Fruit fly (Drosophila melanogaster) whole organism, embryonic: Measurements from ENCODE around the gene Tgt.

Source experiments
- Abd-B ChIP-seq: fragments of 200-800 bp; sonication (Bioruptor generic); optimal IDR thresholded peaks from 2 replicates; lab custom pipeline; 2018; ENCODE audit warnings: missing biosample characterization, mild to moderate bottlenecking, missing genetic modification characterization, moderate library complexity
- Awh ChIP-seq: fragments of 200-800 bp; sonication (Bioruptor generic); IDR thresholded peaks from 2 replicates; pipeline ENCODE4, ENCODE4 v1.3.6; 2022; ENCODE audit warnings: missing biosample characterization, missing genetic modification characterization
- Blimp-1 ChIP-seq: fragments of 200-800 bp; sonication (Bioruptor generic); optimal IDR thresholded peaks from 3 replicates; lab custom pipeline; 2018; ENCODE audit warnings: missing biosample characterization, missing genetic modification characterization, mild to moderate bottlenecking, moderate library complexity, missing genetic modification reagents
- CG10274 ChIP-seq: fragments of 200-800 bp; sonication (Bioruptor generic); optimal IDR thresholded peaks from 3 replicates; lab custom pipeline; 2017; ENCODE audit warnings: missing biosample characterization, mild to moderate bottlenecking, missing genetic modification characterization
- CG11247 ChIP-seq: fragments of 200-800 bp; sonication (Bioruptor generic); IDR thresholded peaks from 2 replicates; pipeline ENCODE4 v1.3.6; 2022; ENCODE audit warnings: missing biosample characterization, missing genetic modification characterization
- CG13287 ChIP-seq: fragments of 200-800 bp; sonication (Bioruptor generic); IDR thresholded peaks from 2 replicates; pipeline ENCODE4 v1.3.6; 2022; ENCODE audit warnings: missing biosample characterization, missing genetic modification characterization; ENCODE audit not compliant: partially characterized antibody
- CG13424 ChIP-seq: fragments of 200-800 bp; sonication (Bioruptor generic); optimal IDR thresholded peaks from 2 replicates; lab custom pipeline; 2019; ENCODE audit warnings: missing biosample characterization, mild to moderate bottlenecking, missing genetic modification characterization, moderate library complexity
- CG13624 ChIP-seq: fragments of 200-800 bp; sonication (Bioruptor generic); optimal IDR thresholded peaks from 2 replicates; lab custom pipeline; 2016; ENCODE audit warnings: missing biosample characterization, missing genetic modification characterization
- CG14710 ChIP-seq: fragments of 200-800 bp; sonication (Bioruptor generic); optimal IDR thresholded peaks from 3 replicates; lab custom pipeline; 2019; ENCODE audit warnings: missing biosample characterization, mild to moderate bottlenecking, missing genetic modification characterization, moderate library complexity
- CG15073 ChIP-seq: fragments of 200-800 bp; sonication (Bioruptor generic); optimal IDR thresholded peaks from 2 replicates; lab custom pipeline; 2016; ENCODE audit warnings: missing biosample characterization, missing genetic modification characterization
- CG17359 ChIP-seq: fragments of 200-800 bp; sonication (Bioruptor generic); optimal IDR thresholded peaks from 3 replicates; lab custom pipeline; 2018; ENCODE audit warnings: missing biosample characterization, mild to moderate bottlenecking, missing genetic modification characterization, moderate library complexity
- CG17612 ChIP-seq: fragments of 200-800 bp; sonication (Bioruptor generic); IDR thresholded peaks from 2 replicates; pipeline ENCODE4 v1.3.6; 2022; ENCODE audit warnings: missing biosample characterization, missing genetic modification characterization
- CG17829 ChIP-seq: fragments of 200-800 bp; optimal IDR thresholded peaks from 2 replicates; lab custom pipeline; 2019; ENCODE audit warnings: missing biosample characterization, mild to moderate bottlenecking, missing genetic modification characterization, moderate library complexity
- CG1832 ChIP-seq: fragments of 200-800 bp; sonication (Bioruptor generic); optimal IDR thresholded peaks from 2 replicates; lab custom pipeline; 2017; ENCODE audit warnings: missing biosample characterization, mild to moderate bottlenecking, missing genetic modification characterization, inconsistent platforms
- CG18764 ChIP-seq: fragments of 200-800 bp; sonication (Bioruptor generic); optimal IDR thresholded peaks from 3 replicates; lab custom pipeline; 2016; ENCODE audit warnings: missing biosample characterization, missing genetic modification characterization
- CG2116 ChIP-seq: fragments of 200-800 bp; sonication (Bioruptor generic); optimal IDR thresholded peaks from 3 replicates; lab custom pipeline; 2018; ENCODE audit warnings: missing biosample characterization, mild to moderate bottlenecking, missing genetic modification characterization
- CG2199 ChIP-seq: fragments of 200-800 bp; sonication (Bioruptor generic); IDR thresholded peaks from 3 replicates; pipeline ENCODE4 v1.3.6; 2022; ENCODE audit warnings: missing biosample characterization, missing genetic modification characterization
- CG32767 ChIP-seq: fragments of 200-800 bp; sonication (Bioruptor generic); IDR thresholded peaks from 2 replicates; pipeline ENCODE4 v1.3.6; 2022; ENCODE audit warnings: missing biosample characterization, missing genetic modification characterization
- CG3407 ChIP-seq: fragments of 200-800 bp; sonication (Bioruptor generic); optimal IDR thresholded peaks from 2 replicates; lab custom pipeline; 2018; ENCODE audit warnings: missing biosample characterization, mild to moderate bottlenecking, missing genetic modification characterization
- CG4424 ChIP-seq: fragments of 200-800 bp; sonication (Bioruptor generic); optimal IDR thresholded peaks from 3 replicates; lab custom pipeline; 2016; ENCODE audit warnings: missing biosample characterization, missing genetic modification characterization
- CG4707 ChIP-seq: fragments of 200-800 bp; sonication (Bioruptor generic); optimal IDR thresholded peaks from 2 replicates; lab custom pipeline; 2018; ENCODE audit warnings: missing biosample characterization, mild to moderate bottlenecking, missing genetic modification characterization, moderate library complexity
- CG4820 ChIP-seq: fragments of 200-800 bp; sonication (Bioruptor generic); optimal IDR thresholded peaks from 3 replicates; lab custom pipeline; 2016; ENCODE audit warnings: missing biosample characterization, missing genetic modification characterization
- CG5245 ChIP-seq: fragments of 200-800 bp; sonication (Bioruptor generic); optimal IDR thresholded peaks from 3 replicates; lab custom pipeline; 2016; ENCODE audit warnings: missing biosample characterization, missing genetic modification characterization
- CG6683 ChIP-seq: fragments of 200-800 bp; sonication (Bioruptor generic); optimal IDR thresholded peaks from 2 replicates; lab custom pipeline; 2017; ENCODE audit warnings: missing biosample characterization, mild to moderate bottlenecking, missing genetic modification characterization, missing genetic modification reagents
- CG7372 ChIP-seq: fragments of 200-800 bp; sonication (Bioruptor generic); IDR thresholded peaks from 2 replicates; pipeline ENCODE4 v1.3.6; 2022; ENCODE audit warnings: missing biosample characterization, missing genetic modification characterization
- CG7786 ChIP-seq: fragments of 200-800 bp; sonication (Bioruptor generic); optimal IDR thresholded peaks from 2 replicates; lab custom pipeline; 2016; ENCODE audit warnings: missing biosample characterization, missing genetic modification characterization
- CG8944 ChIP-seq: fragments of 200-800 bp; sonication (Bioruptor generic); optimal IDR thresholded peaks from 3 replicates; lab custom pipeline; 2016; ENCODE audit warnings: missing biosample characterization, missing genetic modification characterization
- CG9932 ChIP-seq: fragments of 200-800 bp; sonication (Bioruptor generic); IDR thresholded peaks from 2 replicates; pipeline ENCODE4 v1.3.6; 2022; ENCODE audit warnings: missing biosample characterization, missing genetic modification characterization
- CTCF ChIP-seq: fragments of 200-800 bp; sonication (Bioruptor generic); optimal IDR thresholded peaks from 2 replicates; lab custom pipeline; 2017; ENCODE audit warnings: missing biosample characterization, mild to moderate bottlenecking, missing genetic modification characterization, moderate library complexity
- Dfd ChIP-seq, 2 experiments: fragments of >200 bp; optimal IDR thresholded peaks; 2 replicates each; lab custom pipeline; 2017; ENCODE audit warnings: missing biosample characterization in 2 of 2, missing genetic modification characterization in 2 of 2
- Doc2 ChIP-seq: fragments of 200-800 bp; sonication (Bioruptor generic); IDR thresholded peaks from 2 replicates; pipeline ENCODE4 v1.3.6; 2022; ENCODE audit warnings: missing biosample characterization, missing genetic modification characterization
- Elba2 ChIP-seq: fragments of 200-800 bp; sonication (Bioruptor generic); optimal IDR thresholded peaks from 3 replicates; lab custom pipeline; 2016; ENCODE audit warnings: missing biosample characterization, missing genetic modification characterization
- Ets65A ChIP-seq: fragments of 200-800 bp; sonication (Bioruptor generic); peaks from one replicate; lab custom pipeline; 2016; ENCODE audit warnings: missing biosample characterization, missing genetic modification characterization
- Gsc ChIP-seq: fragments of 200-800 bp; sonication (Bioruptor generic); IDR thresholded peaks from 2 replicates; pipeline ENCODE4 v1.3.6; 2022; ENCODE audit warnings: missing biosample characterization, missing genetic modification characterization
- HmgD ChIP-seq: fragments of 200-800 bp; sonication (Bioruptor generic); optimal IDR thresholded peaks from 3 replicates; lab custom pipeline; 2016; ENCODE audit warnings: missing biosample characterization, missing genetic modification characterization
- Oli ChIP-seq: fragments of 200-800 bp; sonication (Bioruptor generic); optimal IDR thresholded peaks from 2 replicates; lab custom pipeline; 2018; ENCODE audit warnings: missing biosample characterization, mild to moderate bottlenecking, missing genetic modification characterization, moderate library complexity
- Rx ChIP-seq: fragments of 200-800 bp; sonication (Bioruptor generic); IDR thresholded peaks from 2 replicates; pipeline ENCODE4 v1.3.6; 2022; ENCODE audit warnings: missing biosample characterization, missing genetic modification characterization
- TFAM ChIP-seq: fragments of 200-800 bp; sonication (Bioruptor generic); optimal IDR thresholded peaks from 2 replicates; lab custom pipeline; 2017; ENCODE audit warnings: missing biosample characterization, missing genetic modification characterization, inconsistent platforms
- bbx ChIP-seq: fragments of 200-800 bp; sonication (Bioruptor generic); IDR thresholded peaks from 2 replicates; pipeline ENCODE4 v1.3.6; 2022; ENCODE audit warnings: missing biosample characterization, missing genetic modification characterization; ENCODE audit not compliant: partially characterized antibody
- caup ChIP-seq: fragments of 200-800 bp; sonication (Bioruptor generic); optimal IDR thresholded peaks from 3 replicates; lab custom pipeline; 2017; ENCODE audit warnings: missing biosample characterization, mild to moderate bottlenecking, missing genetic modification characterization, moderate library complexity; ENCODE audit not compliant: severe bottlenecking
- crc ChIP-seq: fragments of 200-800 bp; sonication (Bioruptor generic); optimal IDR thresholded peaks from 2 replicates; lab custom pipeline; 2016; ENCODE audit warnings: missing biosample characterization, missing genetic modification characterization
- dpn ChIP-seq, 2 experiments: fragments of 200-800 bp; sonication (Bioruptor generic); optimal IDR thresholded peaks; 3 replicates each; lab custom pipeline; 2016; ENCODE audit warnings: missing biosample characterization in 2 of 2, missing genetic modification characterization in 2 of 2
- dysf ChIP-seq: fragments of 200-800 bp; sonication (Bioruptor generic); IDR thresholded peaks from 3 replicates; pipeline ENCODE4 v1.3.6; 2022; ENCODE audit warnings: missing biosample characterization, missing genetic modification characterization
- eyg ChIP-seq: fragments of 200-800 bp; sonication (Bioruptor generic); optimal IDR thresholded peaks from 3 replicates; lab custom pipeline; 2016; ENCODE audit warnings: missing biosample characterization, missing genetic modification characterization
- gsb ChIP-seq: fragments of 200-800 bp; sonication (Bioruptor generic); IDR thresholded peaks from 2 replicates; pipeline ENCODE4 v1.3.6; 2022; ENCODE audit warnings: missing biosample characterization, missing genetic modification characterization
- insv ChIP-seq, 2 experiments: fragments of 200-800 bp; sonication (Bioruptor generic); optimal IDR thresholded peaks; 3 replicates each; lab custom pipeline; 2016 to 2018; ENCODE audit warnings: missing biosample characterization in 2 of 2, missing genetic modification characterization in 2 of 2
- jumu ChIP-seq: fragments of 200-800 bp; sonication (Bioruptor generic); optimal IDR thresholded peaks from 3 replicates; lab custom pipeline; 2016; ENCODE audit warnings: missing biosample characterization, missing genetic modification characterization
- luna ChIP-seq: fragments of 200-800 bp; sonication (Bioruptor generic); optimal IDR thresholded peaks from 2 replicates; lab custom pipeline; 2016; ENCODE audit warnings: missing biosample characterization, missing genetic modification characterization
- psq ChIP-seq: fragments of 200-800 bp; sonication (Bioruptor generic); optimal IDR thresholded peaks from 2 replicates; lab custom pipeline; 2017; ENCODE audit warnings: missing biosample characterization, missing genetic modification characterization
- so ChIP-seq: fragments of 200-800 bp; sonication (Bioruptor generic); IDR thresholded peaks from 3 replicates; pipeline ENCODE4 v1.3.6; 2022; ENCODE audit warnings: missing biosample characterization, missing genetic modification characterization
- vfl ChIP-seq: fragments of 200-800 bp; sonication (Bioruptor generic); optimal IDR thresholded peaks from 2 replicates; lab custom pipeline; 2016; ENCODE audit warnings: missing biosample characterization, missing genetic modification characterization
- yki ChIP-seq: fragments of >200 bp; optimal IDR thresholded peaks from 3 replicates; lab custom pipeline; 2018
- z ChIP-seq: fragments of 200-800 bp; sonication (Bioruptor generic); IDR thresholded peaks from 3 replicates; pipeline ENCODE4 v1.3.6; 2022; ENCODE audit warnings: missing biosample characterization, missing genetic modification characterization

Tgt gene

DNA sequence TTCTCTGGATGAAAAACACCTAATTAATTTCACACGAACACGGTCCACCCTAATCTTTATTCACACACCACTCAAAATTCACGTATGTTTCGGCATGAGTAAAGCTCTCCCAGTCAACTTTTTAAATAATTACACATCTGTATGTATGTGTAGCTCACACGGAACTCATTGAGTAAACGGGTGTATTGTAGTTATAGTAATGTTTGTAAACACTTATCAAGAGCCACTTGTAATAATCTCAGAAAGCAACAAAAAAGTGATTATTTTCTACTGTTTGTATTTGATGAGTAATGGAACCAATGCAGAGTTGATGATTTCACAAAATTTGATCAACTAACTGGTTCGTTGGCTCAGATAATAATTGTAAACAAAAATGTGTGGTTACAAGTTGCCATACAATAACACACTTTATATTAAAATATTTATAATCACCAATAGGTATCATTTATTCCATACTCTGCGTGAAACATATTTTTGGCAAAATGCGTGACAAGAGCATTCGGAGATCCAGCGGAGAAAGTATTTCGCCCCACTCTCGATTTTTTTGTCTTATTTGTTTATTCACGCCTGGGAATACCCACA lies 34.1 kb downstream of the Tgt start (continued):
- no peak for TF ChIP-seq vfl (GFP tag; lab: Kevin White, UChicago)
- TF ChIP-seq psq (GFP tag; lab: Kevin White, UChicago) = no peak
- TF ChIP-seq Dfd (GFP tag; optimal IDR thresholded peaks at IDR 0.05; lab: Kevin White, UChicago) = no peak
- TF ChIP-seq insv (GFP tag; optimal IDR thresholded peaks at IDR 0.05; lab: Kevin White, UChicago) = no peak
- TF ChIP-seq Abd-B (GFP tag; lab: Kevin White, UChicago) = no peak
- TF ChIP-seq Blimp-1 (GFP tag; lab: Kevin White, UChicago) = no peak
- no peak for TF ChIP-seq CG13287 (GFP tag; lab: Robert Waterston, UW)
- TF ChIP-seq caup (GFP tag; lab: Kevin White, UChicago) = no peak
- TF ChIP-seq CG13424 (tag; lab: Kevin White, UChicago) = no peak
- no peak for TF ChIP-seq TFAM (GFP tag; lab: Kevin White, UChicago)
- no peak for TF ChIP-seq CG8944 (GFP tag; lab: Kevin White, UChicago)
- no peak for TF ChIP-seq CG14710
- no peak for TF ChIP-seq CG4820 (GFP tag; lab: Kevin White, UChicago)
- no peak for TF ChIP-seq CG5245 (GFP tag; lab: Kevin White, UChicago)
- no peak for TF ChIP-seq gsb (GFP tag; lab: Robert Waterston, UW)
- TF ChIP-seq yki (lab: Kevin White, UChicago) = no peak
- no peak for TF ChIP-seq CG4707
- no peak for TF ChIP-seq dpn (GFP tag; optimal IDR thresholded peaks at IDR 0.05; lab: Kevin White, UChicago)
- no peak for TF ChIP-seq so (GFP tag; lab: Robert Waterston, UW)
- no peak for TF ChIP-seq CG18764 (GFP tag; lab: Kevin White, UChicago)
- TF ChIP-seq Doc2 (GFP tag; lab: Robert Waterston, UW) = no peak
- TF ChIP-seq Ets65A = no peak
- TF ChIP-seq z (GFP tag; lab: Robert Waterston, UW) = no peak
- TF ChIP-seq HmgD = no peak
- peak; percentile 9; the same call in 1 of the 3 replicates for TF ChIP-seq dysf (GFP tag; lab: Robert Waterston, UW)
- TF ChIP-seq Elba2 (GFP tag; lab: Kevin White, UChicago) = no peak
- TF ChIP-seq CG7372 (GFP tag; lab: Robert Waterston, UW) = no peak
- no peak for TF ChIP-seq CG2116 (GFP tag; lab: Kevin White, UChicago)
- TF ChIP-seq CG13624 = no peak
- peak; percentile 24 for TF ChIP-seq CG9932
- TF ChIP-seq CG7786 = no peak
- no peak for TF ChIP-seq Rx
- TF ChIP-seq luna = no peak
- TF ChIP-seq Gsc = no peak
- no peak for TF ChIP-seq eyg (GFP tag; lab: Kevin White, UChicago)
- TF ChIP-seq Awh (GFP tag; lab: Robert Waterston, UW) = no peak
- no peak for TF ChIP-seq CG17359 (tag; lab: Kevin White, UChicago)
- no peak for TF ChIP-seq CG10274 (GFP tag; lab: Kevin White, UChicago)
- TF ChIP-seq crc = no peak
- TF ChIP-seq CG3407 (GFP tag; lab: Kevin White, UChicago) = no peak
- TF ChIP-seq CTCF (GFP tag; lab: Kevin White, UChicago) = no peak
- TF ChIP-seq CG6683 = no peak
- no peak for TF ChIP-seq CG4424 (GFP tag; lab: Kevin White, UChicago)
- no peak for TF ChIP-seq Oli
- TF ChIP-seq CG32767 (GFP tag; lab: Robert Waterston, UW) = no peak
- TF ChIP-seq CG2199 (GFP tag; lab: Robert Waterston, UW) = no peak
- no peak for TF ChIP-seq CG17829
- no peak for TF ChIP-seq CG1832 (GFP tag; lab: Kevin White, UChicago)
- TF ChIP-seq jumu (GFP tag; lab: Kevin White, UChicago) = no peak
- no peak for TF ChIP-seq bbx
- TF ChIP-seq CG11247 (GFP tag; lab: Robert Waterston, UW) = no peak
- no peak for TF ChIP-seq CG17612 (GFP tag; lab: Robert Waterston, UW)
- no peak for TF ChIP-seq CG15073 (GFP tag; lab: Kevin White, UChicago)
